Fruit fly (Drosophila melanogaster) Kc167 (cell line): Measurements from ENCODE around the gene rempA.

ENCODE experiments used
- Myc ChIP-seq: fragments of >200 bp; optimal IDR thresholded peaks from 2 replicates; lab custom pipeline; 2017; ENCODE audit warnings: missing external identifiers
- Sin3A ChIP-seq: fragments of >200 bp; optimal IDR thresholded peaks from 2 replicates; lab custom pipeline; 2018; ENCODE audit warnings: missing external identifiers
- h ChIP-seq: fragments of >200 bp; optimal IDR thresholded peaks from 3 replicates; lab custom pipeline; 2018; ENCODE audit warnings: missing external identifiers
- insv ChIP-seq: fragments of >200 bp; optimal IDR thresholded peaks from 3 replicates; lab custom pipeline; 2018; ENCODE audit warnings: missing external identifiers
- psq ChIP-seq: fragments of >200 bp; optimal IDR thresholded peaks from 2 replicates; lab custom pipeline; 2017; ENCODE audit warnings: missing external identifiers
- ttk ChIP-seq: sonication (Bioruptor generic); optimal IDR thresholded peaks from 2 replicates; lab custom pipeline; 2017; ENCODE audit warnings: missing external identifiers

rempA gene

DNA sequence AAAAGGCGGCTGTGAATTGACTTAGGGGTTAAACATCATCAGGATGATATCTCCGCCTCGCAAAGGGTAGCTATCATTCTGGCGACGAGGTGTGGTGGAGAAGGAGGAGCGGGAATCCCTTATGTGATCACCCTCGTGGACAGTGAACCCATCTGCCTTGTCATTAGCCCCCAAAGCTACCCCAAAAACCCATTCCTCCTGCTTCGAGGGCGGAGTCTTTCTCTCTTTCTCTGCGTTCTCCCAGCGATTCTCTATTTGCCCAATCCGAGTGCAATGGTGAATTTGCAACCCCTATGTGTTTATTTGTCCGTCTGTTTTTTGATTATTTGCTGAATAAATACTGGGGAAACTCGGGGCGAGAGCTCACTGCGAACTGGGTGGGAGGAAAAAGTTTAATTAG lies 25.2 kb upstream of the rempA start:
- no peak for TF ChIP-seq ttk (lab: Kevin White, UChicago)
- no peak for TF ChIP-seq Myc (lab: Kevin White, UChicago)
- TF ChIP-seq Sin3A (lab: Kevin White, UChicago): no peak
- TF ChIP-seq h (lab: Kevin White, UChicago): no peak
- TF ChIP-seq insv (lab: Kevin White, UChicago): no peak
- no peak for TF ChIP-seq psq

DNA sequence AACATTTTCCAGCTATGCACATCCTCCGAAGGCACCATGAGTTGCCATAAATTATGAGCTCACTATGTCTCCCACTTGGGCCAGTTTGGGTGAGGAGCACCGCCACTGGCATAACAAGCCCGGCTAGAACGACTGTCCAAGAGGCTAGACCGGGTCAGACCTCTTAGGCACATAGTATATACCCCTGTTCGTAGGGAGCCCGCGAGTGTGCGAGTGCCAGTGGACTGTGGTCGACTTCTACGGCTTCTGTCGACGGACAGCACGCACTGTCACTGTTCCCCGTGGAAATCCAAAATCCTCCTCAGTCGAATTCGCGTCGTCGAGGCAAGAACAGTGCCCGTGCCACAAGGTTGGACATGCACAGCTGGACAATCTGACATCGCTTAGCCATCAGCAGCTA lies 17.1 kb upstream of the rempA start, which contains the start of gene Pph13:
TSS of gene Pph13 (plus strand) at position 301 of the 400 bp plus-strand sequence.
- TF ChIP-seq ttk (lab: Kevin White, UChicago) (no peak), Myc (lab: Kevin White, UChicago) (no peak), Sin3A (lab: Kevin White, UChicago) (no peak), psq (no peak), insv (lab: Kevin White, UChicago) (no peak), h (lab: Kevin White, UChicago) (no peak)

DNA sequence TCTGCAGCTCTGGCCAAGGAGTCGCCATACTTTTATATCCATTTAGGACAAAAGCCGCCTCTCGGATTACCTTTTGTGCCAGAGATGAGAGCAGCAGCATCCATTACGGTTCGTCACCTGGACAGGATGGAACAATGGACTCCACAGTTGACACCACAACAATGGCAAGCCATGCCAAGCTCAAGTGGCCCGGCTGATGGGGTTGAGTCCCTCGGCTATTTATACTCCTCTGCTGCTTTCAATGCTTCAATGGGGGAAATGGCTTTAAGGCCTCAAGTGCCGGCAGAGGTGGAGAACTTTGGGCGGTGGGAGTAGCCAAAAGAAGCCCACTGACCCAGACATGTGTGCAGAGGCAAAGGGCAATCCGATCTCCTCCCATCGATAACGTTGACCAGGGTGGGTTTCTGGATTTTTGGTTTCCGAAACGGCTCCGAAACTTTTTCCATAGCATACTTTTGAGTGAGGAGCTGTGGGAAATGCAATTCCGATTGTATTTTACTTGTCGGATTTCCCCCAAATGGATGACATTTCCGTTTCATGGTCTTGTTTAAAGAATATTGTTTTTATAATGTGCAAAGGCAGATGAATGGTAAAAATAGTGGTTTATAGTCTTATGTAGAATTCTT lies 16.6 kb upstream of the rempA start, which contains the start of gene Ptth:
TSS of gene Ptth (minus strand) at position 338 of the 626 bp plus-strand sequence.
- TF ChIP-seq Myc (lab: Kevin White, UChicago) (no peak), psq (no peak), insv (lab: Kevin White, UChicago) (no peak), ttk (lab: Kevin White, UChicago) (no peak), h (lab: Kevin White, UChicago) (no peak), Sin3A (lab: Kevin White, UChicago) (no peak)

DNA sequence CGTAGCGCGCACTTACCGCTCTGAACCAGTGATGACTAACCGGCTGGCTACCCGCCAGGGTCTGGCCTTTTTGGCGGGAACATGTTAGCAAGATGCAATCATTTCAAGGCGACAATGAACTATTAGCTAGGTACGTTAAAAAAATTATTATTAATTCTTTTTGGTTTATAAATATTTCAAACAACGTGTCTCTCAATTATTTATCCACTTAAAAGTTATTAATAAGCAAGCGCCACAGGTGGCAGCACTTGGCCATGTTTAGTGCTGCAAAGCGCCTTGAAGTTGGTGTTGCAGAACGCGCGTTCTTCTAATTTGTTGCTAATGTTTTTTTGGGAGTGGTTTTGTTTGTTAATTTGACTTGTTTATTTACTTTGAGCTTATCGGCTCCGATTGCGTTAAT lies 14.1 kb upstream of the rempA start, which contains the start of the genes Ipk2 and cold:
TSS of gene Ipk2 (minus strand) at position 39 of the 400 bp plus-strand sequence.
TSS of gene cold (plus strand) at position 66 of the 400 bp plus-strand sequence.
- no peak for TF ChIP-seq Myc (lab: Kevin White, UChicago)
- TF ChIP-seq ttk (lab: Kevin White, UChicago): no peak
- TF ChIP-seq psq: no peak
- TF ChIP-seq insv (lab: Kevin White, UChicago): no peak
- no peak for TF ChIP-seq Sin3A (lab: Kevin White, UChicago)
- no peak for TF ChIP-seq h (lab: Kevin White, UChicago)

DNA sequence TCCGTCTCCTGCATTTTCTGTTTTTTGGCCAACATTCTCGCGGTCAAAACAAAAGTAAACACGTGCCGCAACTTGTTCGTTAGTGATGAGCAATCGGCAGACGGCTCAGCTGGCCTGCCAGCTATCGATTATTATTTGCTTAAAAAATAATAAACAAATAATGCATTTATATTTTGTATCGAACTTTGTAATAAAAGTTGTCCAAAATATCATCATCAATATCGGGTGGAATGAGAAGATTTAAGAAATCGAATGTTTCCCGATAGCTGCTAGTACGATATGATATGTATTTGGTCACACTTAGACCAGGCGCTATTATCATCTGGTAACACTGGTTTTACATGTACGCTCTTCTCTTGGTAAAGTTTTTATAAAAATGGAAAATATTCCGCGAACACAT lies 7.9 kb upstream of the rempA start, which contains the start of the genes Nle and Sf3b1:
TSS of gene Nle (minus strand) at position 92 of the 400 bp plus-strand sequence.
TSS of gene Sf3b1 (plus strand) at position 311 of the 400 bp plus-strand sequence.
- TF ChIP-seq Myc (lab: Kevin White, UChicago) (no peak), insv (lab: Kevin White, UChicago) (no peak), ttk (lab: Kevin White, UChicago) (no peak), psq (no peak)

- TF ChIP-seq insv (lab: Kevin White, UChicago) (no peak), Sin3A (lab: Kevin White, UChicago) (no peak), psq (no peak), ttk (lab: Kevin White, UChicago) (no peak), h (lab: Kevin White, UChicago) (no peak), Myc (lab: Kevin White, UChicago) (no peak)
These were observed 3.9 kb upstream of the rempA start, which contains the start of the genes uncNacbeta and CG2794 for dm6 chr2L:563769-564550. Gene uncNacbeta (minus strand): TSS chr2L:563819. Gene CG2794 (plus strand): TSS chr2L:564163.

DNA sequence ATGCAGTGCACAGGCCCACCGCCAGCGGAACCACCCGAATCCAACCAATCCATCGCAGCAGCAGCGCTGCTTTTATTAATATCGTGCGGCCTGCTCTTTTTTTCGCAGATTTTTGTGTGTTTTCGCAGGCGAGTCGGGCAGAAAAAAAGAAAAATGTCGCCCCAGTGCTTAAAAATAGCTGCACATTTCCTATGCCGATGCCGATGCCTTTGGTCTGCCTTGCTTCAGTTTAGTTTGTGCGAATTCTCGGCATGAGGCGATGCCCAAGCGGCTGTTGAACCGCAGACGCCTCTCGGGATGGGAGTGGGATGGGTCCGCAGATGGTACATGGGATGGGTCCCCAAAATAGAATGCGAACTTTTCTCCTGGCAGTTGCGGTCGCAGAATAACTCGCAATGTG lies 3.2 kb upstream of the rempA start:
- no peak for TF ChIP-seq psq

DNA sequence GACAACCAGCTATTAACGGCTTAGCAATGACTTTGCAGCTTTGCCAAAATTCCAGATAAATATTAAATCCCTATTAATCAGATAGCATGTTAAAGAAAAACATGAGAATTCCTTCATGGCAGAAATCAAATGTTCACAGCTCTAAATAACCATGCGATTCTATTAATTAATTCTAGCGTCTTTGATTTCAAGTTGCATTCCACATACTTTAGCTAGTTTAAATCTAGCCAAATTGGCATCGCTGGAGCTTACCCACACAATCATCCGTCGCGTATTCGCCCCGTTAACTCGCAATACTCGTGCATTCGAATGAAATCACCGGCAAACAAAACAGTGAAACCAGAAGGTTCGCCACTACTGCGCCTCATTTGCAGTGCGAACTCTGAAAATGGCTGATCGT lies 799 bp downstream of the rempA start, which contains the start of gene Tspo:
TSS of gene Tspo (plus strand) at position 302 of the 400 bp plus-strand sequence.
- TF ChIP-seq Myc (lab: Kevin White, UChicago) (no peak), h (lab: Kevin White, UChicago) (no peak), psq (no peak), ttk (lab: Kevin White, UChicago) (no peak), Sin3A (lab: Kevin White, UChicago) (no peak)

- TF ChIP-seq psq (no peak), insv (lab: Kevin White, UChicago) (peak; percentile 21)
These were observed 7.6 kb downstream of the rempA start, which contains the start of gene Ets21C for dm6 chr2L:552432-552929. Gene Ets21C (minus strand): TSS chr2L:552923.

- no peak for TF ChIP-seq psq
- TF ChIP-seq ttk (lab: Kevin White, UChicago): no peak
- TF ChIP-seq Myc (lab: Kevin White, UChicago): no peak
- no peak for TF ChIP-seq insv (lab: Kevin White, UChicago)
- TF ChIP-seq Sin3A (lab: Kevin White, UChicago): no peak
- TF ChIP-seq h (lab: Kevin White, UChicago): no peak
These were observed 10.5 kb downstream of the rempA start for dm6 chr2L:549637-550036.

- TF ChIP-seq psq (no peak), insv (lab: Kevin White, UChicago) (no peak), h (lab: Kevin White, UChicago) (no peak), ttk (lab: Kevin White, UChicago) (no peak), Myc (lab: Kevin White, UChicago) (no peak), Sin3A (lab: Kevin White, UChicago) (no peak)
These were observed 12.1 kb downstream of the rempA start for dm6 chr2L:547978-548377.
